ENCODE assay signal across 1 fruit fly cellular context in genomic region chr3R:20555023-20555422, dm6.
TF ChIP-seq lines count a peak whose summit lies in the region.

No protein-coding gene starts in this region.

TF ChIP-seq in whole organism, embryonic, 481 proteins besides CTCF, POLR2A, EP300 and RAD21 (continued from another document and continues in another):
- peak; percentile 7 for TF ChIP-seq Myb (GFP tag; optimal IDR thresholded peaks at IDR 0.05; lab: Kevin White, UChicago)
- TF ChIP-seq Hand (GFP tag; optimal IDR thresholded peaks at IDR 0.05; lab: Kevin White, UChicago) = no peak
- TF ChIP-seq sisA (GFP tag; IDR thresholded peaks at IDR 0.05; lab: Robert Waterston, UW) = peak; percentile 51
- no peak for TF ChIP-seq Neu2 (GFP tag; optimal IDR thresholded peaks at IDR 0.05; lab: Kevin White, UChicago; ENCODE audit: borderline replicate concordance)
- TF ChIP-seq CG14014 (GFP tag; IDR thresholded peaks at IDR 0.05; lab: Robert Waterston, UW) = peak; percentile 59
- peak; percentile 44 for TF ChIP-seq tin (GFP tag; optimal IDR thresholded peaks at IDR 0.05; lab: Kevin White, UChicago)
- no peak for TF ChIP-seq yki (optimal IDR thresholded peaks at IDR 0.05; lab: Kevin White, UChicago)
- TF ChIP-seq CG31224 (GFP tag; IDR thresholded peaks at IDR 0.05; lab: Robert Waterston, UW) = no peak
- no peak for TF ChIP-seq Oli (tag; optimal IDR thresholded peaks at IDR 0.05; lab: Kevin White, UChicago)
- TF ChIP-seq HHEX (GFP tag; optimal IDR thresholded peaks at IDR 0.05; lab: Kevin White, UChicago) = peak; percentile 54
- TF ChIP-seq CG3163 (GFP tag; optimal IDR thresholded peaks at IDR 0.05; lab: Kevin White, UChicago) = no peak
- no peak for TF ChIP-seq az2 (GFP tag; optimal IDR thresholded peaks at IDR 0.05; lab: Kevin White, UChicago)
- peak; percentile 38; the same call in 1 of the 3 replicates for TF ChIP-seq CG11093 (GFP tag; IDR thresholded peaks at IDR 0.05; lab: Robert Waterston, UW)
- TF ChIP-seq CG12071 (GFP tag; optimal IDR thresholded peaks at IDR 0.05; lab: Kevin White, UChicago) = no peak
- no peak for TF ChIP-seq Doc3 (GFP tag; IDR thresholded peaks at IDR 0.05; lab: Robert Waterston, UW; ENCODE audit: partially characterized antibody)
- peak; percentile 17 for TF ChIP-seq gcm (GFP tag; optimal IDR thresholded peaks at IDR 0.05; lab: Kevin White, UChicago)
- TF ChIP-seq ATbp (GFP tag; optimal IDR thresholded peaks at IDR 0.05; lab: Kevin White, UChicago) = no peak
- peak; percentile 69; the same call in 2 of the 3 replicates for TF ChIP-seq Dbx (GFP tag; IDR thresholded peaks at IDR 0.05; lab: Robert Waterston, UW)
- TF ChIP-seq seq (GFP tag; IDR thresholded peaks at IDR 0.05; lab: Robert Waterston, UW) = no peak
- peak; percentile 78 for TF ChIP-seq CG2712 (tag; optimal IDR thresholded peaks at IDR 0.05; lab: Kevin White, UChicago)
- no peak for TF ChIP-seq CG9797 (GFP tag; optimal IDR thresholded peaks at IDR 0.05; lab: Kevin White, UChicago)
- TF ChIP-seq h (optimal IDR thresholded peaks at IDR 0.05; lab: Kevin White, UChicago) = no peak
- no peak for TF ChIP-seq aop (GFP tag; IDR thresholded peaks at IDR 0.05; lab: Robert Waterston, UW)
- TF ChIP-seq nerfin-1 (tag; optimal IDR thresholded peaks at IDR 0.05; lab: Kevin White, UChicago) = no peak
- peak; percentile 63; the same call in 1 of the 2 replicates for TF ChIP-seq CG11247 (GFP tag; IDR thresholded peaks at IDR 0.05; lab: Robert Waterston, UW)
- peak; percentile 30 for TF ChIP-seq CG1647 (GFP tag; optimal IDR thresholded peaks at IDR 0.05; lab: Kevin White, UChicago)
- TF ChIP-seq NFAT (GFP tag; IDR thresholded peaks at IDR 0.05; lab: Robert Waterston, UW) = peak; percentile 46; the same call in 1 of the 2 replicates
- TF ChIP-seq CG43689 (GFP tag; IDR thresholded peaks at IDR 0.05; lab: Robert Waterston, UW) = no peak
- no peak for TF ChIP-seq knrl (GFP tag; IDR thresholded peaks at IDR 0.05; lab: Robert Waterston, UW; ENCODE audit: partially characterized antibody)
- TF ChIP-seq corto (GFP tag; optimal IDR thresholded peaks at IDR 0.05; lab: Kevin White, UChicago) = peak; percentile 36
- TF ChIP-seq HLH3B (GFP tag; IDR thresholded peaks at IDR 0.05; lab: Robert Waterston, UW) = peak; percentile 50
- TF ChIP-seq CG12219 (GFP tag; optimal IDR thresholded peaks at IDR 0.05; lab: Kevin White, UChicago) = no peak
- TF ChIP-seq Nf-YB (GFP tag; optimal IDR thresholded peaks at IDR 0.05; lab: Kevin White, UChicago) = no peak
- no peak for TF ChIP-seq CG17385 (GFP tag; optimal IDR thresholded peaks at IDR 0.05; lab: Kevin White, UChicago)
- TF ChIP-seq HLHmδ (GFP tag; optimal IDR thresholded peaks at IDR 0.05; lab: Kevin White, UChicago) = no peak
- peak; percentile 48; the same call in 1 of the 2 replicates for TF ChIP-seq ranshi (GFP tag; IDR thresholded peaks at IDR 0.05; lab: Robert Waterston, UW)
- peak; percentile 13 for TF ChIP-seq zfh2 (GFP tag; optimal IDR thresholded peaks at IDR 0.05; lab: Kevin White, UChicago)
- no peak; the same call in 1 of the 2 replicates for TF ChIP-seq rib (GFP tag; IDR thresholded peaks at IDR 0.05; lab: Robert Waterston, UW)
- TF ChIP-seq stc (GFP tag; IDR thresholded peaks at IDR 0.05; lab: Robert Waterston, UW) = peak; percentile 77
- TF ChIP-seq CG4404 (GFP tag; IDR thresholded peaks at IDR 0.05; lab: Robert Waterston, UW) = no peak
- peak; percentile 65 for TF ChIP-seq Hmr (GFP tag; optimal IDR thresholded peaks at IDR 0.05; lab: Kevin White, UChicago)
- TF ChIP-seq CG9215 (GFP tag; IDR thresholded peaks at IDR 0.05; lab: Robert Waterston, UW) = peak; percentile 40; the same call in 1 of the 2 replicates
- TF ChIP-seq gsb (GFP tag; IDR thresholded peaks at IDR 0.05; lab: Robert Waterston, UW) = 0 out of 2 replicates have a peak, but pooled peaks have one; percentile 21
- peak; percentile 73 for TF ChIP-seq D19B (GFP tag; optimal IDR thresholded peaks at IDR 0.05; lab: Kevin White, UChicago)
- TF ChIP-seq Drgx (GFP tag; IDR thresholded peaks at IDR 0.05; lab: Robert Waterston, UW) = peak; percentile 33; the same call in 1 of the 2 replicates
- no peak for TF ChIP-seq CG9437 (GFP tag; optimal IDR thresholded peaks at IDR 0.05; lab: Kevin White, UChicago)
- TF ChIP-seq ken (GFP tag; IDR thresholded peaks at IDR 0.05; lab: Robert Waterston, UW) = no peak
- peak; percentile 81 for TF ChIP-seq Rfx (GFP tag; IDR thresholded peaks at IDR 0.05; lab: Robert Waterston, UW)
- no peak for TF ChIP-seq pan (optimal IDR thresholded peaks at IDR 0.05; lab: Kevin White, UChicago)
- TF ChIP-seq pan (GFP tag; optimal IDR thresholded peaks at IDR 0.05 in 1 of 2, IDR thresholded peaks at IDR 0.05 in 1 of 2) = peak in 1 of 2 experiments; percentile 76
- TF ChIP-seq CG11398 (GFP tag; optimal IDR thresholded peaks at IDR 0.05; lab: Kevin White, UChicago) = no peak
- TF ChIP-seq cg (GFP tag; optimal IDR thresholded peaks at IDR 0.05; lab: Kevin White, UChicago) = no peak
- no peak for TF ChIP-seq CG14965 (GFP tag; optimal IDR thresholded peaks at IDR 0.05; lab: Kevin White, UChicago; ENCODE audit: borderline replicate concordance)
- no peak for TF ChIP-seq schlank (tag; optimal IDR thresholded peaks at IDR 0.05; lab: Kevin White, UChicago)
- no peak for TF ChIP-seq btn (GFP tag; optimal IDR thresholded peaks at IDR 0.05; lab: Kevin White, UChicago)
- TF ChIP-seq CG7987 (GFP tag; optimal IDR thresholded peaks at IDR 0.05; lab: Kevin White, UChicago) = no peak
- peak; percentile 85 for TF ChIP-seq exex (tag; optimal IDR thresholded peaks at IDR 0.05; lab: Kevin White, UChicago)
- 0 out of 2 replicates have a peak, but pooled peaks have one; percentile 20 for TF ChIP-seq ttk (GFP tag; IDR thresholded peaks at IDR 0.05; lab: Robert Waterston, UW)
- no peak for TF ChIP-seq gce (GFP tag; IDR thresholded peaks at IDR 0.05; lab: Robert Waterston, UW)
- TF ChIP-seq CG4820 (GFP tag; optimal IDR thresholded peaks at IDR 0.05; lab: Kevin White, UChicago) = peak; percentile 35
- TF ChIP-seq CG30020 (tag; optimal IDR thresholded peaks at IDR 0.05; lab: Kevin White, UChicago) = no peak
- no peak for TF ChIP-seq Spps (tag; optimal IDR thresholded peaks at IDR 0.05; lab: Kevin White, UChicago)
- peak; percentile 48 for TF ChIP-seq CG6689 (GFP tag; IDR thresholded peaks at IDR 0.05; lab: Robert Waterston, UW)
- peak; percentile 73 for TF ChIP-seq CG13296 (GFP tag; optimal IDR thresholded peaks at IDR 0.05; lab: Kevin White, UChicago)
- no peak for TF ChIP-seq Rx (GFP tag; IDR thresholded peaks at IDR 0.05; lab: Robert Waterston, UW)
- no peak for TF ChIP-seq ash1 (GFP tag; optimal IDR thresholded peaks at IDR 0.05; lab: Kevin White, UChicago)
- TF ChIP-seq B-H1 (GFP tag; IDR thresholded peaks at IDR 0.05; lab: Robert Waterston, UW) = no peak; the same call in 2 of the 3 replicates
- TF ChIP-seq Xrp1 (GFP tag; IDR thresholded peaks at IDR 0.05; lab: Robert Waterston, UW) = peak; percentile 60
- TF ChIP-seq Ptx1 (GFP tag; IDR thresholded peaks at IDR 0.05; lab: Robert Waterston, UW) = peak; percentile 73
- TF ChIP-seq so (GFP tag; IDR thresholded peaks at IDR 0.05; lab: Robert Waterston, UW) = peak; percentile 49; the same call in 1 of the 3 replicates
- TF ChIP-seq D19A (tag; optimal IDR thresholded peaks at IDR 0.05; lab: Kevin White, UChicago) = peak; percentile 69
- peak; percentile 37 for TF ChIP-seq caup (GFP tag; optimal IDR thresholded peaks at IDR 0.05; lab: Kevin White, UChicago; ENCODE audit: severe bottlenecking)
- TF ChIP-seq crol (GFP tag; IDR thresholded peaks at IDR 0.05; lab: Robert Waterston, UW) = no peak
- peak; percentile 76; the same call in 1 of the 2 replicates for TF ChIP-seq chm (GFP tag; IDR thresholded peaks at IDR 0.05; lab: Robert Waterston, UW)
- peak; percentile 76 for TF ChIP-seq Ets65A (GFP tag; lab: Kevin White, UChicago)
- peak in 1 of 2 experiments; percentile 24 for TF ChIP-seq Hr78 (GFP tag; optimal IDR thresholded peaks at IDR 0.05; lab: Kevin White, UChicago)
- TF ChIP-seq hkb (optimal IDR thresholded peaks at IDR 0.05; lab: Kevin White, UChicago) = no peak
- TF ChIP-seq hkb (GFP tag; IDR thresholded peaks at IDR 0.05; lab: Robert Waterston, UW) = peak; percentile 76
- no peak for TF ChIP-seq CG10321 (GFP tag; IDR thresholded peaks at IDR 0.05; lab: Robert Waterston, UW)
- no peak for TF ChIP-seq pfk (GFP tag; optimal IDR thresholded peaks at IDR 0.05; lab: Kevin White, UChicago)
- peak; percentile 35 for TF ChIP-seq Hmx (GFP tag; optimal IDR thresholded peaks at IDR 0.05; lab: Kevin White, UChicago)
- no peak for TF ChIP-seq repo (GFP tag; optimal IDR thresholded peaks at IDR 0.05; lab: Kevin White, UChicago)
- TF ChIP-seq ab (GFP tag; optimal IDR thresholded peaks at IDR 0.05; lab: Kevin White, UChicago) = no peak
- TF ChIP-seq Dip2 (GFP tag; IDR thresholded peaks at IDR 0.05; lab: Robert Waterston, UW) = no peak
- TF ChIP-seq ci (GFP tag; IDR thresholded peaks at IDR 0.05; lab: Robert Waterston, UW) = no peak
- no peak for TF ChIP-seq crp (GFP tag; optimal IDR thresholded peaks at IDR 0.05; lab: Kevin White, UChicago)
- peak; percentile 51 to 57 for TF ChIP-seq Pdp1 (GFP tag; optimal IDR thresholded peaks at IDR 0.05; lab: Kevin White, UChicago)
- TF ChIP-seq dpn (GFP tag; optimal IDR thresholded peaks at IDR 0.05; lab: Kevin White, UChicago) = peak in 1 of 2 experiments; percentile 40
- peak; percentile 57 for TF ChIP-seq dmrt99B (tag; optimal IDR thresholded peaks at IDR 0.05; lab: Kevin White, UChicago)
- TF ChIP-seq klu (GFP tag; IDR thresholded peaks at IDR 0.05; lab: Robert Waterston, UW) = peak; percentile 34; the same call in 1 of the 2 replicates
- no peak for TF ChIP-seq eve (GFP tag; optimal IDR thresholded peaks at IDR 0.05; lab: Kevin White, UChicago)
- TF ChIP-seq Abd-B (GFP tag; optimal IDR thresholded peaks at IDR 0.05; lab: Kevin White, UChicago) = peak; percentile 20
- TF ChIP-seq CG31365 (tag; optimal IDR thresholded peaks at IDR 0.05; lab: Kevin White, UChicago) = peak; percentile 40
- no peak for TF ChIP-seq lilli (GFP tag; optimal IDR thresholded peaks at IDR 0.05; lab: Kevin White, UChicago)
- TF ChIP-seq shn (GFP tag; optimal IDR thresholded peaks at IDR 0.05; lab: Kevin White, UChicago) = no peak
- TF ChIP-seq CG7745 (tag; optimal IDR thresholded peaks at IDR 0.05; lab: Kevin White, UChicago) = no peak
- TF ChIP-seq unpg (GFP tag; optimal IDR thresholded peaks at IDR 0.05; lab: Kevin White, UChicago) = peak; percentile 47
- TF ChIP-seq twi (tag; optimal IDR thresholded peaks at IDR 0.05; lab: Kevin White, UChicago) = no peak
- TF ChIP-seq fu2 (GFP tag; optimal IDR thresholded peaks at IDR 0.05; lab: Kevin White, UChicago) = no peak
- TF ChIP-seq pzg (GFP tag; optimal IDR thresholded peaks at IDR 0.05; lab: Kevin White, UChicago) = no peak
- peak; percentile 2 for TF ChIP-seq NfI (GFP tag; optimal IDR thresholded peaks at IDR 0.05; lab: Kevin White, UChicago)
- TF ChIP-seq ham (GFP tag; IDR thresholded peaks at IDR 0.05; lab: Robert Waterston, UW) = no peak
- TF ChIP-seq CG6175 (GFP tag; IDR thresholded peaks at IDR 0.05; lab: Robert Waterston, UW) = no peak
- TF ChIP-seq CG12391 (tag; optimal IDR thresholded peaks at IDR 0.05; lab: Kevin White, UChicago) = peak; percentile 2
- no peak for TF ChIP-seq br (optimal IDR thresholded peaks at IDR 0.05; lab: Kevin White, UChicago)
- peak; percentile 5 for TF ChIP-seq CG18476 (GFP tag; optimal IDR thresholded peaks at IDR 0.05; lab: Kevin White, UChicago)
- TF ChIP-seq CG8388 (GFP tag; optimal IDR thresholded peaks at IDR 0.05; lab: Kevin White, UChicago) = peak; percentile 15
- TF ChIP-seq CG13894 (tag; optimal IDR thresholded peaks at IDR 0.05; lab: Kevin White, UChicago) = peak; percentile 67
- TF ChIP-seq Fer1 (GFP tag; optimal IDR thresholded peaks at IDR 0.05; lab: Kevin White, UChicago) = peak; percentile 74
- peak; percentile 12 for TF ChIP-seq pnt (GFP tag; optimal IDR thresholded peaks at IDR 0.05; lab: Kevin White, UChicago)
- no peak for TF ChIP-seq CG15479 (GFP tag; optimal IDR thresholded peaks at IDR 0.05; lab: Kevin White, UChicago)
- TF ChIP-seq nerfin-2 (GFP tag; IDR thresholded peaks at IDR 0.05; lab: Robert Waterston, UW; ENCODE audit: partially characterized antibody) = no peak
- TF ChIP-seq mld (GFP tag; IDR thresholded peaks at IDR 0.05; lab: Robert Waterston, UW; ENCODE audit: partially characterized antibody) = no peak
- no peak for TF ChIP-seq Trl (optimal IDR thresholded peaks at IDR 0.05; lab: Kevin White, UChicago)
- TF ChIP-seq Trl (GFP tag; optimal IDR thresholded peaks at IDR 0.05; lab: Kevin White, UChicago) = peak; percentile 16
- TF ChIP-seq CG31441 (GFP tag; IDR thresholded peaks at IDR 0.05; lab: Robert Waterston, UW) = peak; percentile 77
- TF ChIP-seq cwo (GFP tag; optimal IDR thresholded peaks at IDR 0.05; lab: Kevin White, UChicago) = peak; percentile 79
- no peak for TF ChIP-seq jumu (GFP tag; optimal IDR thresholded peaks at IDR 0.05; lab: Kevin White, UChicago)
- no peak for TF ChIP-seq CG13424 (tag; optimal IDR thresholded peaks at IDR 0.05; lab: Kevin White, UChicago)
- TF ChIP-seq CG7786 (GFP tag; optimal IDR thresholded peaks at IDR 0.05; lab: Kevin White, UChicago) = no peak
- TF ChIP-seq Awh (GFP tag; IDR thresholded peaks at IDR 0.05; lab: Robert Waterston, UW) = no peak; the same call in 1 of the 2 replicates
- no peak for TF ChIP-seq gcm2 (GFP tag; optimal IDR thresholded peaks at IDR 0.05; lab: Kevin White, UChicago)
- TF ChIP-seq CG6654 (GFP tag; optimal IDR thresholded peaks at IDR 0.05; lab: Kevin White, UChicago) = no peak
- no peak for TF ChIP-seq TFAM (GFP tag; optimal IDR thresholded peaks at IDR 0.05; lab: Kevin White, UChicago)
- TF ChIP-seq pho (GFP tag; optimal IDR thresholded peaks at IDR 0.05; lab: Kevin White, UChicago) = no peak
- TF ChIP-seq mirr (GFP tag; optimal IDR thresholded peaks at IDR 0.05; lab: Kevin White, UChicago) = peak; percentile 42
- no peak for TF ChIP-seq oc (tag; optimal IDR thresholded peaks at IDR 0.05; lab: Kevin White, UChicago)
- peak; percentile 34 for TF ChIP-seq CG6854 (GFP tag; optimal IDR thresholded peaks at IDR 0.05; lab: Kevin White, UChicago)
- no peak for TF ChIP-seq Tbp (GFP tag; optimal IDR thresholded peaks at IDR 0.05; lab: Kevin White, UChicago)
- TF ChIP-seq bigmax (GFP tag; optimal IDR thresholded peaks at IDR 0.05; lab: Kevin White, UChicago) = no peak
- no peak for TF ChIP-seq salm (tag; optimal IDR thresholded peaks at IDR 0.05; lab: Kevin White, UChicago)
- TF ChIP-seq CG18764 (GFP tag; optimal IDR thresholded peaks at IDR 0.05; lab: Kevin White, UChicago) = no peak
- TF ChIP-seq Dip3 (GFP tag; optimal IDR thresholded peaks at IDR 0.05; lab: Kevin White, UChicago) = peak; percentile 74
- no peak for TF ChIP-seq CG17328 (GFP tag; IDR thresholded peaks at IDR 0.05; lab: Robert Waterston, UW)
